Worm (Caenorhabditis elegans) whole organism, young adult: ENCODE results near the gene calu-1.

Source experiments
- T07F8.4 ChIP-seq: sonication (generic microtip); optimal IDR thresholded peaks from 2 replicates; lab custom pipeline; 2016; ENCODE audit warnings: mild to moderate bottlenecking, missing genetic modification characterization, moderate library complexity, missing compliant biosample characterization
- Y53F4B.3 ChIP-seq: fragments of 200-800 bp; sonication (Bioruptor generic); IDR thresholded peaks from 2 replicates; pipeline ENCODE4 v1.3.6; 2022; ENCODE audit warnings: missing genetic modification reagents, missing genetic modification characterization, missing compliant biosample characterization
- athp-1 ChIP-seq: sonication (generic microtip); optimal IDR thresholded peaks from 2 replicates; lab custom pipeline; 2017; ENCODE audit warnings: mild to moderate bottlenecking, missing genetic modification characterization, missing compliant biosample characterization
- ets-4 ChIP-seq: fragments of 200-800 bp; sonication (Bioruptor generic); optimal IDR thresholded peaks from 2 replicates; lab custom pipeline; 2018; ENCODE audit warnings: mild to moderate bottlenecking, missing genetic modification characterization, missing compliant biosample characterization
- lin-35 ChIP-seq, 3 experiments: fragments of 150-350 bp in 2 of 3; sonication (generic microtip) in 1 of 3; optimal IDR thresholded peaks; 2 replicates each; lab custom pipeline; 2014 to 2018; ENCODE audit warnings: missing biosample characterization in 3 of 3, missing genetic modification characterization in 3 of 3, missing genetic modification reagents in 3 of 3
- lin-54 ChIP-seq: fragments of 200-800 bp; sonication (Bioruptor generic); optimal IDR thresholded peaks from 2 replicates; lab custom pipeline; 2018; ENCODE audit warnings: mild to moderate bottlenecking, missing genetic modification characterization, missing compliant biosample characterization
- lir-1 ChIP-seq: fragments of 200-800 bp; sonication (Bioruptor generic); conservative IDR thresholded peaks from 2 replicates; pipeline ENCODE4 v1.3.6; 2022; ENCODE audit warnings: missing genetic modification reagents, missing genetic modification characterization, missing compliant biosample characterization
- rcor-1 ChIP-seq: fragments of 200-800 bp; sonication (Bioruptor generic); IDR thresholded peaks from 2 replicates; pipeline ENCODE4 v1.3.6; 2022; ENCODE audit warnings: missing genetic modification reagents, missing genetic modification characterization, missing compliant biosample characterization
- snpc-3.4 ChIP-seq: sonication (generic microtip); optimal IDR thresholded peaks from 2 replicates; lab custom pipeline; 2017; ENCODE audit warnings: missing genetic modification characterization, mild to moderate bottlenecking, missing compliant biosample characterization, antibody characterized with exemption, moderate library complexity, missing genotype, missing genetic modification reagents
- sptf-2 ChIP-seq: fragments of 200-800 bp; sonication (Bioruptor generic); optimal IDR thresholded peaks from 2 replicates; lab custom pipeline; 2018; ENCODE audit warnings: mild to moderate bottlenecking, missing genetic modification characterization, missing compliant biosample characterization
- unc-62 ChIP-seq: fragments of 150-350 bp; optimal IDR thresholded peaks from 2 replicates; lab custom pipeline; 2014; ENCODE audit warnings: missing biosample characterization, missing genetic modification reagents, missing genetic modification characterization
- xnd-1 ChIP-seq: sonication (generic microtip); optimal IDR thresholded peaks from 2 replicates; lab custom pipeline; 2016; ENCODE audit warnings: missing genotype, missing genetic modification reagents, missing genetic modification characterization, missing compliant biosample characterization

DNA sequence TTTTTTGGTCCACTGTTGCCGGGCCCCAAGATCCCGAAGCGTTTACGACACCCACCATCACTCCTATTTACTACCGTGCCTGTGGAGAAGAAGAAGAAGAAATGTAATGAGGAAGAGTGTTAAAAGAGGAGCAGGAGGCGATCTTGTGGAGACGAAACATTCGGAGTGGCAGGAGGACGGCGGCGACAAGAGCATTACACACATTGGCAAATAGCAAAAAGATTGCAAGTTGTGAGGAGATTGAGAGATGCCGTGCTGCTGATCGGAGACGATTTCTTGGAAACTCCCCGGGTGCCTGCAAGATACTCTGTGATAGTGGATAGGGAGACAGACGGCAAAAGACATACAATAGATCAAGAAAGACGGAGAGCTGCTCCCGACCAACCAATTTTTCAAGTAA lies 13.5 kb downstream of the calu-1 start, which contains the start of gene M03F4.4:
- TF ChIP-seq Y53F4B.3: no peak
- TF ChIP-seq unc-62 (GFP tag; lab: Kevin White, UChicago): no peak
- no peak for TF ChIP-seq athp-1 (tag; lab: Kevin White, UChicago)
- TF ChIP-seq ets-4 (GFP tag; lab: Kevin White, UChicago): no peak
- TF ChIP-seq T07F8.4: no peak
- TF ChIP-seq rcor-1: no peak
- TF ChIP-seq lin-35 (GFP tag; optimal IDR thresholded peaks at IDR 0.05; lab: Kevin White, UChicago): no peak
- no peak for TF ChIP-seq lin-54
- no peak for TF ChIP-seq snpc-3.4 (tag; lab: Kevin White, UChicago)
- TF ChIP-seq sptf-2 (GFP tag; lab: Kevin White, UChicago): no peak
- no peak for TF ChIP-seq xnd-1 (tag; lab: Kevin White, UChicago)
- TF ChIP-seq lir-1: no peak
